Worm (Caenorhabditis elegans) whole organism, young adult: ENCODE measurements around the gene F16B3.3.

ENCODE experiments used
- hlh-26 ChIP-seq: fragments of 200-800 bp; sonication (Bioruptor generic); conservative IDR thresholded peaks from 2 replicates; pipeline ENCODE4 v1.3.6; 2022; ENCODE audit warnings: missing genetic modification reagents, missing genetic modification characterization, missing compliant biosample characterization
- tbx-9 ChIP-seq: sonication (generic microtip); optimal IDR thresholded peaks from 2 replicates; lab custom pipeline; 2016; ENCODE audit warnings: borderline replicate concordance, missing genetic modification characterization, inconsistent platforms, missing compliant biosample characterization

Gene F16B3.3

ce11 chrV:1266540-1266939, 51.2 kb downstream of the F16B3.3 start (continued):
- TF ChIP-seq hlh-26 = no peak
- no peak for TF ChIP-seq tbx-9 (tag; lab: Kevin White, UChicago)
